Worm (Caenorhabditis elegans) whole organism, L1 larva: ENCODE measurements around the gene srd-50.

Experiments used
- C34B4.2 ChIP-seq: sonication (generic microtip); optimal IDR thresholded peaks from 2 replicates; lab custom pipeline; 2017; ENCODE audit warnings: mild to moderate bottlenecking, missing genetic modification characterization, missing compliant biosample characterization
- F16B12.6 ChIP-seq: fragments of 150-350 bp; optimal IDR thresholded peaks from 2 replicates; lab custom pipeline; 2014; ENCODE audit warnings: missing biosample characterization, missing genetic modification characterization
- ceh-8 ChIP-seq: fragments of 200-800 bp; sonication (Bioruptor generic); optimal IDR thresholded peaks from 2 replicates; lab custom pipeline; 2018; ENCODE audit warnings: mild to moderate bottlenecking, missing genetic modification characterization, moderate library complexity, missing compliant biosample characterization
- fkh-10 ChIP-seq: sonication (generic microtip); optimal IDR thresholded peaks from 2 replicates; lab custom pipeline; 2017; ENCODE audit warnings: missing biosample characterization, missing genetic modification reagents, missing genetic modification characterization
- jun-1 ChIP-seq: fragments of 150-350 bp; optimal IDR thresholded peaks from 2 replicates; lab custom pipeline; 2014; ENCODE audit warnings: missing biosample characterization, missing genetic modification reagents, missing genetic modification characterization
- nhr-11 ChIP-seq: fragments of 150-350 bp; optimal IDR thresholded peaks from 2 replicates; lab custom pipeline; 2014; ENCODE audit warnings: missing biosample characterization, missing genetic modification characterization
- nhr-12 ChIP-seq: sonication (generic microtip); optimal IDR thresholded peaks from 2 replicates; lab custom pipeline; 2017; ENCODE audit warnings: missing biosample characterization, missing genetic modification characterization
- nhr-237 ChIP-seq: fragments of 150-350 bp; optimal IDR thresholded peaks from 2 replicates; lab custom pipeline; 2014; ENCODE audit warnings: missing biosample characterization, missing genetic modification characterization
- nhr-47 ChIP-seq: sonication (generic microtip); optimal IDR thresholded peaks from 2 replicates; lab custom pipeline; 2016; ENCODE audit warnings: mild to moderate bottlenecking, missing genetic modification characterization, moderate library complexity, missing compliant biosample characterization
- nhr-77 ChIP-seq: fragments of 150-350 bp; optimal IDR thresholded peaks from 2 replicates; lab custom pipeline; 2014; ENCODE audit warnings: missing biosample characterization, missing genetic modification characterization
- sox-4 ChIP-seq: sonication (generic microtip); optimal IDR thresholded peaks from 2 replicates; lab custom pipeline; 2016; ENCODE audit warnings: missing genetic modification characterization, missing compliant biosample characterization
- unc-62 ChIP-seq: fragments of 150-350 bp; optimal IDR thresholded peaks from 2 replicates; lab custom pipeline; 2014; ENCODE audit warnings: missing biosample characterization, missing genetic modification reagents, missing genetic modification characterization

DNA sequence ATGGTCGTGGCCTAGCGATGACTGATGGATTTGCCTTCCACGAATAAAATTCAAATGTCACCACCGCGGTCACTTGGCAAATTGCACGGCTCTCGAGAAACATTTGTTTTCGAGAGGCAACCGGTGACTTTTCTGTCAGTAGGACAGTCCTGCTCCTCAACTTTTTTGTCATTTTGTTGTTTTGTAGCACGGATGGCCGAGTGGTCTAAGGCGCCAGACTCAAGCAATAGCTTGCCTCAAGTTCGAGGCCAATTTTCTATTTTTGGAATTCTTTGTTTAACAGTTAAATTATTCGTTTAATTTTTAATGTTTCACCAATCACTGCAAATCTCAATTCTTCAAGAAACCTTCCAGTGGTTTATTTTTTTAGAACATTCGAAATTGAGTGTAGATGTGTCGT lies 37.3 kb downstream of the srd-50 start:
- TF ChIP-seq nhr-77 (tag; lab: Kevin White, UChicago): no peak
- TF ChIP-seq sox-4: no peak
- TF ChIP-seq unc-62 (GFP tag; lab: Kevin White, UChicago): no peak
- TF ChIP-seq fkh-10: no peak
- TF ChIP-seq nhr-47: no peak
- TF ChIP-seq nhr-237: no peak
- no peak for TF ChIP-seq C34B4.2 (tag; lab: Kevin White, UChicago)
- TF ChIP-seq nhr-12 (tag; lab: Kevin White, UChicago): no peak
- TF ChIP-seq F16B12.6 (tag; lab: Kevin White, UChicago): no peak
- no peak for TF ChIP-seq ceh-8 (GFP tag; lab: Kevin White, UChicago)
- TF ChIP-seq nhr-11 (tag; lab: Kevin White, UChicago): no peak
- TF ChIP-seq jun-1 (tag; lab: Kevin White, UChicago): no peak
